Fruit fly (Drosophila melanogaster): Measurements from ENCODE around the gene CG7730.
A peak's percentile ranks its signal among the peaks of the same experiment; 100 is the strongest.

Gene CG7730

dm6 chr3L:17004218-17004759, 23.0 kb upstream of the CG7730 start (continued):
- TF ChIP-seq wek (GFP tag; optimal IDR thresholded peaks at IDR 0.05) = peak; percentile 38
- TF ChIP-seq CG31224 (GFP tag; IDR thresholded peaks at IDR 0.05) = peak; percentile 75
- peak; percentile 25 for TF ChIP-seq Hmx (GFP tag; optimal IDR thresholded peaks at IDR 0.05)
- TF ChIP-seq Ravus (GFP tag; IDR thresholded peaks at IDR 0.05) = peak; percentile 61
- TF ChIP-seq eve (GFP tag; optimal IDR thresholded peaks at IDR 0.05) = peak in 1 of 2 experiments; percentile 78
- TF ChIP-seq CG7745 (tag; optimal IDR thresholded peaks at IDR 0.05) = no peak
- TF ChIP-seq D (optimal IDR thresholded peaks at IDR 0.05) = no peak
- peak; percentile 78 for TF ChIP-seq D (GFP tag; optimal IDR thresholded peaks at IDR 0.05)
- TF ChIP-seq BtbVII (GFP tag; optimal IDR thresholded peaks at IDR 0.05) = peak; percentile 81
- peak; percentile 89 for TF ChIP-seq org-1 (GFP tag; optimal IDR thresholded peaks at IDR 0.05)
- TF ChIP-seq lmd (GFP tag; IDR thresholded peaks at IDR 0.05) = peak; percentile 92
- peak; percentile 52 for TF ChIP-seq Sry-δ (GFP tag; optimal IDR thresholded peaks at IDR 0.05)
- peak; percentile 86 for TF ChIP-seq tx (GFP tag; optimal IDR thresholded peaks at IDR 0.05)
- TF ChIP-seq sens (GFP tag) = peak; percentile 98
- TF ChIP-seq disco-r (GFP tag; optimal IDR thresholded peaks at IDR 0.05) = peak; percentile 86
- TF ChIP-seq CG4328 (GFP tag; optimal IDR thresholded peaks at IDR 0.05) = peak; percentile 53
- TF ChIP-seq CrebB (tag; optimal IDR thresholded peaks at IDR 0.05) = peak; percentile 52
- TF ChIP-seq Usf (GFP tag; optimal IDR thresholded peaks at IDR 0.05) = peak; percentile 62
- peak; percentile 36 for TF ChIP-seq CG7987 (GFP tag; optimal IDR thresholded peaks at IDR 0.05)
- TF ChIP-seq CG17802 (tag; optimal IDR thresholded peaks at IDR 0.05) = peak; percentile 31
- TF ChIP-seq CG43689 (GFP tag; IDR thresholded peaks at IDR 0.05) = peak; percentile 79
- TF ChIP-seq CG10959 (GFP tag; IDR thresholded peaks at IDR 0.05) = peak; percentile 33; the same call in 1 of the 2 replicates
- peak; percentile 81 for TF ChIP-seq gcm (GFP tag; optimal IDR thresholded peaks at IDR 0.05)
- peak; percentile 61 for TF ChIP-seq CG11085 (GFP tag; IDR thresholded peaks at IDR 0.05)
- peak; percentile 70 for TF ChIP-seq CG17186 (GFP tag; optimal IDR thresholded peaks at IDR 0.05)
- TF ChIP-seq CG9932 (GFP tag; IDR thresholded peaks at IDR 0.05) = peak; percentile 79
- peak; percentile 59 for TF ChIP-seq CG30431 (GFP tag; optimal IDR thresholded peaks at IDR 0.05)
- no peak for TF ChIP-seq CG17912 (GFP tag; optimal IDR thresholded peaks at IDR 0.05)
- TF ChIP-seq gsb (GFP tag; IDR thresholded peaks at IDR 0.05) = peak; percentile 79
- TF ChIP-seq C15 (GFP tag; IDR thresholded peaks at IDR 0.05) = peak; percentile 85
- peak; percentile 77 for TF ChIP-seq sima (GFP tag; optimal IDR thresholded peaks at IDR 0.05)
- TF ChIP-seq CG10543 (GFP tag; optimal IDR thresholded peaks at IDR 0.05) = peak; percentile 67
- TF ChIP-seq Dbx (GFP tag; IDR thresholded peaks at IDR 0.05) = peak; percentile 83
- peak; percentile 67 for TF ChIP-seq twi (tag; optimal IDR thresholded peaks at IDR 0.05)
- TF ChIP-seq stc (GFP tag; IDR thresholded peaks at IDR 0.05) = peak; percentile 87
- TF ChIP-seq Lpt (GFP tag; optimal IDR thresholded peaks at IDR 0.05) = no peak
- TF ChIP-seq CG3281 (GFP tag; optimal IDR thresholded peaks at IDR 0.05) = peak; percentile 90

- TF ChIP-seq gsb (GFP tag; IDR thresholded peaks at IDR 0.05) (0 out of 2 replicates have a peak, but pooled peaks have one; percentile 20), H2.0 (GFP tag; IDR thresholded peaks at IDR 0.05) (peak; percentile 21; the same call in 1 of the 2 replicates), CG7372 (GFP tag; IDR thresholded peaks at IDR 0.05) (peak; percentile 44), Aef1 (GFP tag; IDR thresholded peaks at IDR 0.05) (peak; percentile 10; the same call in 2 of the 3 replicates), CG4282 (GFP tag; optimal IDR thresholded peaks at IDR 0.05) (peak; percentile 1), CG8765 (GFP tag; IDR thresholded peaks at IDR 0.05) (no peak), CG8281 (tag; optimal IDR thresholded peaks at IDR 0.05) (peak; percentile 63), CG34422 (GFP tag; IDR thresholded peaks at IDR 0.05) (peak; percentile 36; the same call in 1 of the 3 replicates), CG15696 (tag; optimal IDR thresholded peaks at IDR 0.05) (peak; percentile 25), Fer3 (tag; optimal IDR thresholded peaks at IDR 0.05) (no peak), CG14050 (GFP tag; IDR thresholded peaks at IDR 0.05) (0 out of 3 replicates have a peak, but pooled peaks have one; percentile 19), zf30C (GFP tag; optimal IDR thresholded peaks at IDR 0.05) (no peak), gce (GFP tag; IDR thresholded peaks at IDR 0.05) (0 out of 3 replicates have a peak, but pooled peaks have one; percentile 35), ATbp (GFP tag; optimal IDR thresholded peaks at IDR 0.05) (peak; percentile 4), CG34224 (GFP tag; IDR thresholded peaks at IDR 0.05; ENCODE audit: partially characterized antibody) (no peak), sqz (GFP tag; optimal IDR thresholded peaks at IDR 0.05) (peak; percentile 51)
Measured at dm6 chr3L:17004765-17005414, 22.4 kb upstream of the CG7730 start.
